Fruit fly (Drosophila melanogaster): ENCODE measurements around the gene rtp.

The rtp gene

dm6 chr3R:5282755-5283359 is 45.7 kb upstream of the rtp start (continued):
- peak; percentile 0 for TF ChIP-seq bigmax (GFP tag; optimal IDR thresholded peaks at IDR 0.05)
- 0 out of 2 replicates have a peak, but pooled peaks have one; percentile 34 for TF ChIP-seq wdn (GFP tag; IDR thresholded peaks at IDR 0.05)
- TF ChIP-seq CG31224 (GFP tag; IDR thresholded peaks at IDR 0.05): peak; percentile 40; the same call in 1 of the 2 replicates
- peak; percentile 58 for TF ChIP-seq ftz-f1 (GFP tag; optimal IDR thresholded peaks at IDR 0.05)
- no peak for TF ChIP-seq tup (GFP tag; optimal IDR thresholded peaks at IDR 0.05)
- no peak for TF ChIP-seq danr (GFP tag; IDR thresholded peaks at IDR 0.05)
- peak; percentile 53; the same call in 1 of the 3 replicates for TF ChIP-seq zfh1 (GFP tag; IDR thresholded peaks at IDR 0.05)
- peak; percentile 71 for TF ChIP-seq slbo (GFP tag; IDR thresholded peaks at IDR 0.05)
- TF ChIP-seq CG3407 (GFP tag; optimal IDR thresholded peaks at IDR 0.05): no peak
- TF ChIP-seq row (GFP tag; IDR thresholded peaks at IDR 0.05): peak; percentile 19; the same call in 2 of the 3 replicates
- peak; percentile 74 for TF ChIP-seq CG8478 (optimal IDR thresholded peaks at IDR 0.05)
- TF ChIP-seq CG13624 (GFP tag; optimal IDR thresholded peaks at IDR 0.05): no peak
- TF ChIP-seq hbn (GFP tag; IDR thresholded peaks at IDR 0.05; ENCODE audit: partially characterized antibody): no peak; the same call in 1 of the 2 replicates
- TF ChIP-seq Antp (GFP tag; optimal IDR thresholded peaks at IDR 0.05): peak; percentile 42
- no peak for TF ChIP-seq CG17385 (GFP tag; optimal IDR thresholded peaks at IDR 0.05)
- TF ChIP-seq luna (GFP tag; optimal IDR thresholded peaks at IDR 0.05): no peak
- peak; percentile 42; the same call in 2 of the 3 replicates for TF ChIP-seq otp (GFP tag; IDR thresholded peaks at IDR 0.05)
- peak; percentile 59; the same call in 1 of the 2 replicates for TF ChIP-seq Ravus (GFP tag; IDR thresholded peaks at IDR 0.05)
- 0 out of 2 replicates have a peak, but pooled peaks have one; percentile 29 for TF ChIP-seq CG32767 (GFP tag; IDR thresholded peaks at IDR 0.05)
- no peak for TF ChIP-seq CG9437 (GFP tag; optimal IDR thresholded peaks at IDR 0.05)
- peak; percentile 37; the same call in 1 of the 2 replicates for TF ChIP-seq HLH3B (GFP tag; IDR thresholded peaks at IDR 0.05)
- no peak for TF ChIP-seq CG3847 (GFP tag; IDR thresholded peaks at IDR 0.05)
- peak; percentile 69 for TF ChIP-seq NFAT (GFP tag; IDR thresholded peaks at IDR 0.05)
- TF ChIP-seq chm (GFP tag; IDR thresholded peaks at IDR 0.05): peak; percentile 46; the same call in 1 of the 2 replicates
- no peak for TF ChIP-seq D (optimal IDR thresholded peaks at IDR 0.05)
- no peak for TF ChIP-seq D (GFP tag; optimal IDR thresholded peaks at IDR 0.05)
- TF ChIP-seq ara (GFP tag; IDR thresholded peaks at IDR 0.05): peak; percentile 40; the same call in 1 of the 2 replicates
- TF ChIP-seq ato (GFP tag; IDR thresholded peaks at IDR 0.05; ENCODE audit: partially characterized antibody): 0 out of 2 replicates have a peak, but pooled peaks have one; percentile 30
- no peak for TF ChIP-seq dimm (GFP tag; IDR thresholded peaks at IDR 0.05)
- 0 out of 2 replicates have a peak, but pooled peaks have one; percentile 3 for TF ChIP-seq ap (GFP tag; IDR thresholded peaks at IDR 0.05)
- peak; percentile 83 for TF ChIP-seq CG32532 (GFP tag; IDR thresholded peaks at IDR 0.05)
- TF ChIP-seq CG6683 (GFP tag; optimal IDR thresholded peaks at IDR 0.05): no peak
- TF ChIP-seq crc (GFP tag; optimal IDR thresholded peaks at IDR 0.05): no peak
- TF ChIP-seq Dbx (GFP tag; IDR thresholded peaks at IDR 0.05): peak; percentile 81
- peak; percentile 27 for TF ChIP-seq her (GFP tag; optimal IDR thresholded peaks at IDR 0.05)
- no peak for TF ChIP-seq az2 (GFP tag; optimal IDR thresholded peaks at IDR 0.05)
- TF ChIP-seq sr (GFP tag; IDR thresholded peaks at IDR 0.05): peak; percentile 68; the same call in 2 of the 3 replicates
- no peak for TF ChIP-seq CG30020 (tag; optimal IDR thresholded peaks at IDR 0.05)
- no peak for TF ChIP-seq corto (GFP tag; optimal IDR thresholded peaks at IDR 0.05)
- 0 out of 3 replicates have a peak, but pooled peaks have one; percentile 45 for TF ChIP-seq Mrtf (GFP tag; IDR thresholded peaks at IDR 0.05)
- TF ChIP-seq dysf (GFP tag; IDR thresholded peaks at IDR 0.05): peak; percentile 52; the same call in 1 of the 3 replicates
- no peak for TF ChIP-seq br (optimal IDR thresholded peaks at IDR 0.05)
- no peak for TF ChIP-seq vfl (GFP tag; optimal IDR thresholded peaks at IDR 0.05)
- TF ChIP-seq CG1832 (GFP tag; optimal IDR thresholded peaks at IDR 0.05): peak; percentile 70
- TF ChIP-seq seq (GFP tag; IDR thresholded peaks at IDR 0.05): peak; percentile 39; the same call in 1 of the 2 replicates
- no peak for TF ChIP-seq CG4730 (GFP tag; IDR thresholded peaks at IDR 0.05)
- TF ChIP-seq Hmr (GFP tag; optimal IDR thresholded peaks at IDR 0.05): no peak
- peak; percentile 10; the same call in 1 of the 2 replicates for TF ChIP-seq lmd (GFP tag; IDR thresholded peaks at IDR 0.05)
- no peak for TF ChIP-seq CG7987 (GFP tag; optimal IDR thresholded peaks at IDR 0.05)
- peak; percentile 75; the same call in 2 of the 3 replicates for TF ChIP-seq ci (GFP tag; IDR thresholded peaks at IDR 0.05)
- no peak for TF ChIP-seq pan (optimal IDR thresholded peaks at IDR 0.05)
- TF ChIP-seq pan (GFP tag; optimal IDR thresholded peaks at IDR 0.05 in 1 of 2, IDR thresholded peaks at IDR 0.05 in 1 of 2): peak in 1 of 2 experiments; percentile 50
